Fruit fly (Drosophila melanogaster) whole organism, embryonic: Measurements from ENCODE around the gene CG14839.

Experiments
- BtbVII ChIP-seq: fragments of 200-800 bp; sonication (Bioruptor generic); optimal IDR thresholded peaks from 3 replicates; lab custom pipeline; 2017; ENCODE audit warnings: missing biosample characterization, mild to moderate bottlenecking, missing genetic modification characterization
- CG10366 ChIP-seq: fragments of 200-800 bp; sonication (Bioruptor generic); IDR thresholded peaks from 2 replicates; pipeline ENCODE4 v1.3.6; 2022; ENCODE audit warnings: missing biosample characterization, missing genetic modification characterization
- CG12219 ChIP-seq: fragments of 200-800 bp; sonication (Bioruptor generic); optimal IDR thresholded peaks from 3 replicates; lab custom pipeline; 2018; ENCODE audit warnings: missing biosample characterization, mild to moderate bottlenecking, missing genetic modification characterization
- CG14441 ChIP-seq: fragments of 200-800 bp; sonication (Bioruptor generic); IDR thresholded peaks from 2 replicates; pipeline ENCODE4 v1.3.6; 2022; ENCODE audit warnings: missing biosample characterization, missing genetic modification characterization
- CG15601 ChIP-seq: fragments of 200-800 bp; sonication (Bioruptor generic); optimal IDR thresholded peaks from 3 replicates; lab custom pipeline; 2019; ENCODE audit warnings: missing biosample characterization, mild to moderate bottlenecking, missing genetic modification characterization, moderate library complexity
- CG18599 ChIP-seq: fragments of 200-800 bp; sonication (Bioruptor generic); optimal IDR thresholded peaks from 3 replicates; lab custom pipeline; 2017; ENCODE audit warnings: missing biosample characterization, missing genetic modification characterization, mild to moderate bottlenecking, moderate library complexity, missing genetic modification reagents
- CG32532 ChIP-seq: fragments of 200-800 bp; sonication (Bioruptor generic); IDR thresholded peaks from 2 replicates; pipeline ENCODE4 v1.3.6; 2022; ENCODE audit warnings: missing biosample characterization, missing genetic modification characterization
- CG34376 ChIP-seq: fragments of 200-800 bp; sonication (Bioruptor generic); optimal IDR thresholded peaks from 2 replicates; lab custom pipeline; 2018; ENCODE audit warnings: missing biosample characterization, mild to moderate bottlenecking, missing genetic modification characterization
- CG42726 ChIP-seq: fragments of 200-800 bp; sonication (Bioruptor generic); IDR thresholded peaks from 2 replicates; pipeline ENCODE4 v1.3.6; 2022; ENCODE audit warnings: missing biosample characterization, missing genetic modification characterization; ENCODE audit not compliant: partially characterized antibody
- CG7928 ChIP-seq: fragments of 200-800 bp; sonication (Bioruptor generic); optimal IDR thresholded peaks from 2 replicates; lab custom pipeline; 2017; ENCODE audit warnings: missing biosample characterization, mild to moderate bottlenecking, missing genetic modification characterization
- CG9797 ChIP-seq: fragments of 200-800 bp; sonication (Bioruptor generic); optimal IDR thresholded peaks from 3 replicates; lab custom pipeline; 2018; ENCODE audit warnings: missing biosample characterization, mild to moderate bottlenecking, missing genetic modification characterization
- Hmr ChIP-seq: fragments of 200-800 bp; sonication (Bioruptor generic); optimal IDR thresholded peaks from 3 replicates; lab custom pipeline; 2017; ENCODE audit warnings: mild to moderate bottlenecking, missing biosample characterization, missing genetic modification reagents, missing genetic modification characterization
- Med ChIP-seq: fragments of 200-800 bp; sonication (Bioruptor generic); peaks from one replicate; lab custom pipeline; 2016; ENCODE audit warnings: missing biosample characterization, missing genetic modification characterization, mild to moderate bottlenecking, inconsistent platforms, moderate library complexity
- Nf-YB ChIP-seq: fragments of 200-800 bp; sonication (Bioruptor generic); optimal IDR thresholded peaks from 3 replicates; lab custom pipeline; 2019; ENCODE audit warnings: missing biosample characterization, mild to moderate bottlenecking, missing genetic modification characterization, moderate library complexity
- Nf-YC ChIP-seq: fragments of 200-800 bp; optimal IDR thresholded peaks from 3 replicates; lab custom pipeline; 2019; ENCODE audit warnings: missing biosample characterization, mild to moderate bottlenecking, missing genetic modification characterization, moderate library complexity
- Pdp1 ChIP-seq, 2 experiments: fragments of 200-800 bp; sonication (Bioruptor generic); optimal IDR thresholded peaks; 3 replicates each; lab custom pipeline; 2016; ENCODE audit warnings: missing biosample characterization in 2 of 2, missing genetic modification characterization in 2 of 2, mild to moderate bottlenecking in 1 of 2, moderate library complexity in 1 of 2
- bcd ChIP-seq: fragments of 200-800 bp; sonication (Bioruptor generic); optimal IDR thresholded peaks from 2 replicates; lab custom pipeline; 2017; ENCODE audit warnings: missing biosample characterization, mild to moderate bottlenecking, missing genetic modification characterization
- btn ChIP-seq: fragments of 200-800 bp; sonication (Bioruptor generic); optimal IDR thresholded peaks from 2 replicates; lab custom pipeline; 2016; ENCODE audit warnings: missing biosample characterization, missing genetic modification characterization
- caup ChIP-seq: fragments of 200-800 bp; sonication (Bioruptor generic); optimal IDR thresholded peaks from 3 replicates; lab custom pipeline; 2017; ENCODE audit warnings: missing biosample characterization, mild to moderate bottlenecking, missing genetic modification characterization, moderate library complexity; ENCODE audit not compliant: severe bottlenecking
- cg ChIP-seq: fragments of 200-800 bp; sonication (Bioruptor generic); optimal IDR thresholded peaks from 3 replicates; lab custom pipeline; 2019; ENCODE audit warnings: missing biosample characterization, mild to moderate bottlenecking, missing genetic modification characterization, moderate library complexity
- chinmo ChIP-seq: fragments of 200-800 bp; sonication (Bioruptor generic); IDR thresholded peaks from 4 replicates; pipeline ENCODE4 v1.3.6; 2022; ENCODE audit warnings: missing biosample characterization, missing genetic modification characterization; ENCODE audit not compliant: partially characterized antibody
- cwo ChIP-seq: fragments of 200-800 bp; sonication (Bioruptor generic); optimal IDR thresholded peaks from 3 replicates; lab custom pipeline; 2017; ENCODE audit warnings: missing biosample characterization, missing genetic modification characterization, mild to moderate bottlenecking, moderate library complexity, missing genetic modification reagents
- exex ChIP-seq: fragments of 200-800 bp; sonication (Bioruptor generic); optimal IDR thresholded peaks from 4 replicates; lab custom pipeline; 2018; ENCODE audit warnings: missing biosample characterization, mild to moderate bottlenecking, missing genetic modification characterization, moderate library complexity
- eyg ChIP-seq: fragments of 200-800 bp; sonication (Bioruptor generic); optimal IDR thresholded peaks from 3 replicates; lab custom pipeline; 2016; ENCODE audit warnings: missing biosample characterization, missing genetic modification characterization
- gcm2 ChIP-seq: fragments of 200-800 bp; sonication (Bioruptor generic); optimal IDR thresholded peaks from 2 replicates; lab custom pipeline; 2016; ENCODE audit warnings: missing biosample characterization, missing genetic modification characterization
- grn ChIP-seq: fragments of 200-800 bp; sonication (Bioruptor generic); optimal IDR thresholded peaks from 3 replicates; lab custom pipeline; 2017; ENCODE audit warnings: missing biosample characterization, missing genetic modification characterization
- lab ChIP-seq: fragments of 200-800 bp; sonication (Bioruptor generic); optimal IDR thresholded peaks from 3 replicates; lab custom pipeline; 2017; ENCODE audit warnings: missing biosample characterization, missing genetic modification characterization, mild to moderate bottlenecking, moderate library complexity, missing genetic modification reagents
- mirr ChIP-seq: fragments of 200-800 bp; sonication (Bioruptor generic); optimal IDR thresholded peaks from 3 replicates; lab custom pipeline; 2018; ENCODE audit warnings: missing biosample characterization, mild to moderate bottlenecking, missing genetic modification characterization
- oc ChIP-seq: fragments of 200-800 bp; sonication (Bioruptor generic); optimal IDR thresholded peaks from 2 replicates; lab custom pipeline; 2018; ENCODE audit warnings: missing biosample characterization, mild to moderate bottlenecking, missing genetic modification characterization, moderate library complexity
- pan ChIP-seq, 4 experiments: fragments of >200 bp in 3 of 4; fragments of 200-800 bp in 1 of 4; sonication (Bioruptor generic) in 1 of 4; optimal IDR thresholded peaks in 3 of 4; IDR thresholded peaks in 1 of 4; 2 replicates each; pipeline versions ENCODE4 v1.3.6 to Lab custom; 2017 to 2022; ENCODE audit warnings: missing biosample characterization in 2 of 4, missing genetic modification characterization in 2 of 4, mixed read lengths in 1 of 4
- salm ChIP-seq: fragments of 200-800 bp; sonication (Bioruptor generic); optimal IDR thresholded peaks from 2 replicates; lab custom pipeline; 2018; ENCODE audit warnings: missing biosample characterization, mild to moderate bottlenecking, missing genetic modification characterization
- sd ChIP-seq: fragments of 200-800 bp; sonication (Bioruptor generic); optimal IDR thresholded peaks from 3 replicates; lab custom pipeline; 2018; ENCODE audit warnings: missing biosample characterization, mild to moderate bottlenecking, missing genetic modification characterization, moderate library complexity
- sens ChIP-seq: fragments of 200-800 bp; sonication (Bioruptor generic); peaks from one replicate; lab custom pipeline; 2016; ENCODE audit warnings: missing biosample characterization, missing genetic modification characterization
- sug ChIP-seq: fragments of 200-800 bp; optimal IDR thresholded peaks from 2 replicates; lab custom pipeline; 2019; ENCODE audit warnings: missing biosample characterization, mild to moderate bottlenecking, missing genetic modification characterization, moderate library complexity
- wek ChIP-seq: fragments of 200-800 bp; sonication (Bioruptor generic); optimal IDR thresholded peaks from 3 replicates; lab custom pipeline; 2018; ENCODE audit warnings: missing biosample characterization, mild to moderate bottlenecking, missing genetic modification characterization, moderate library complexity

The CG14839 gene

DNA sequence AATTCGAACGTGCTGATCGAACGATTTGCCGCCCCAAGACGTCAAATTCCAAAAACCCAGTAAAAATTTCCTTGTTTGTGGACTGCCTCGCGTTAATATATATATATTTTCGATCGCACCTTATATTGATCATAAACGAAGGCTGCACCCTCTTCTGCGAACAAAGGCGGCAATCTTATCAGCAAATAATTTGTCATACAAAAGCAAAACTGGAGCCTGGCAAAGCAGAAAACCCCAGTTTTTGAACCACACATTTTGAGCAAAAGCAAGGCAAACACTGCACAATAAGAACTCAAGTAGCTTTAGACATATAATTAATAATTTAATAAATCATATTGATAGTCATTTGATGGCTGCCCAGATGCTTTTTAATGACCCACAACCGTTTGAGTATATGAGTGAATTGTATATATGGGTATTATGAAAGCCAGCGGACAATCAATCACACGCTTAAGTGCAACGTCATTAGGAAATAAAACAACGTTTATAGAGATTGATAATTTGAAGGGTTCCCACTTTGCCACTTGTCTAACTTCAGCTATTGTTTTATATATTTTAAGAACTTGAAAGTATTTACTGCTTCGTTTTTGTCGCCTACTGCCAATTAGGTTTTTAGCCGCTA lies 32.3 kb downstream of the CG14839 start (continued):
- TF ChIP-seq CG10366 (no peak), gcm2 (GFP tag; lab: Kevin White, UChicago) (no peak)

DNA sequence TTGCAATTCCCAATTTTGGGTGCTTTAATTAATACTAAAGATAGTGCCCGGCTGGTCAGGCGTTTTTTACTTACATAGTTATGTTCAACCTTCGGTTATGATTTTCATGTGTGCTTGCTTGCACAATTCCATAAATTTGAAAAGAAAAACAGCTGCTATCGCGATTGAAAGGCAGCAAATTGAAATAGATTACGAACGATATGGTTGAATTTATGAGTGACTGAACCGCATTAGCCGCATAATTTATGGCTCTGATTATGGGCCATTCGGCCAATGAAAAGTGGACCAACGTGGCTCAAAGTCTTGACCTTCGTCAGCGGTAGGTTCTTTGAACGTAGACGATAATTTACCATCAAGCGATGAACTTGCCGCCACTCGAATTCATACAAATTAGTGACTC lies 33.9 kb downstream of the CG14839 start:
- peak; percentile 19 for TF ChIP-seq Nf-YB (GFP tag; lab: Kevin White, UChicago)
- no peak for TF ChIP-seq btn (GFP tag; lab: Kevin White, UChicago)
- TF ChIP-seq Nf-YC (tag; lab: Kevin White, UChicago): peak; percentile 28
- 0 out of 2 replicates have a peak, but pooled peaks have one; percentile 23 for TF ChIP-seq CG14441
- peak; percentile 70; the same call in 1 of the 4 replicates for TF ChIP-seq chinmo (GFP tag; lab: Robert Waterston, UW)
- peak; percentile 14 for TF ChIP-seq lab (GFP tag; lab: Kevin White, UChicago)
- no peak for TF ChIP-seq wek (GFP tag; lab: Kevin White, UChicago)
- TF ChIP-seq CG15601 (tag; lab: Kevin White, UChicago): peak; percentile 19
- no peak for TF ChIP-seq oc
- peak in 1 of 2 experiments; percentile 27 for TF ChIP-seq Pdp1 (GFP tag; optimal IDR thresholded peaks at IDR 0.05; lab: Kevin White, UChicago)
- TF ChIP-seq sug (tag; lab: Kevin White, UChicago): peak; percentile 89
- TF ChIP-seq CG9797 (GFP tag; lab: Kevin White, UChicago): no peak
- peak; percentile 97 for TF ChIP-seq exex (tag; lab: Kevin White, UChicago)
- TF ChIP-seq CG32532 (GFP tag; lab: Robert Waterston, UW): no peak
- TF ChIP-seq grn (GFP tag; lab: Kevin White, UChicago): peak; percentile 86
- TF ChIP-seq sd (tag; lab: Kevin White, UChicago): peak; percentile 11
- no peak for TF ChIP-seq caup (GFP tag; lab: Kevin White, UChicago)
- TF ChIP-seq Med: peak; percentile 27
- peak; percentile 19 for TF ChIP-seq salm (tag; lab: Kevin White, UChicago)
- TF ChIP-seq eyg (GFP tag; lab: Kevin White, UChicago): no peak
- TF ChIP-seq pan (optimal IDR thresholded peaks at IDR 0.05; lab: Kevin White, UChicago): no peak
- TF ChIP-seq pan (GFP tag; optimal IDR thresholded peaks at IDR 0.05 in 1 of 2, IDR thresholded peaks at IDR 0.05 in 1 of 2): peak in 1 of 2 experiments; percentile 34
- peak; percentile 17 for TF ChIP-seq cwo (GFP tag; lab: Kevin White, UChicago)
- TF ChIP-seq bcd (GFP tag; lab: Kevin White, UChicago): no peak
- peak; percentile 89 for TF ChIP-seq mirr (GFP tag; lab: Kevin White, UChicago)
- peak; percentile 67 for TF ChIP-seq CG34376 (GFP tag; lab: Kevin White, UChicago)
- no peak for TF ChIP-seq cg (GFP tag; lab: Kevin White, UChicago)

DNA sequence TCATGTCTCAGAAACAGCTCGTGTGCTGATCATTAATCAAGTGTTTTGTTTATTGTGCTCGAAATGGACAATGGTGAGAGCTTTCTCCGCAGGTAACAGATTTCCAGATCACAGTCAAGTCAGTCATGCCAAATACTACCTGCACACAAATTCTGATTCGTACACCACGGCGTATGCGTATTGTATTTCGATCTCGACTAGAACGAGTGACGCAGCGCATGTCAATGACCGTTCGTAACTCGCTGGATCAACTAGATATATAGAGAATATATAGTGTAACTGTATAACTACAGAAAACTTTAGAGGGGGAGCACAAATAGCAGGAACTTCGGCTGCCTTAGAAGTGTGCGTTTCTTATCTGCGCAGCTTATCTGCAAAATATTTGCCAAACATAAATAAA lies 34.5 kb downstream of the CG14839 start:
- TF ChIP-seq BtbVII (peak; percentile 21), CG7928 (GFP tag; lab: Kevin White, UChicago) (no peak), CG18599 (peak; percentile 24), Med (peak; percentile 52), CG42726 (GFP tag; lab: Robert Waterston, UW) (no peak), sens (GFP tag; lab: Kevin White, UChicago) (peak; percentile 42), CG12219 (no peak), Hmr (GFP tag; lab: Kevin White, UChicago) (peak; percentile 18)
